Fruit fly (Drosophila melanogaster): Measurements from ENCODE around the gene CanA1.
A peak's percentile ranks its signal among the peaks of the same experiment; 100 is the strongest.

Gene CanA1

dm6 chr3R:31059807-31060707 lies 20.9 kb downstream of the CanA1 start (continued):
- TF ChIP-seq prd (optimal IDR thresholded peaks at IDR 0.05) (no peak), prd (GFP tag; IDR thresholded peaks at IDR 0.05) (peak; percentile 38; the same call in 1 of the 3 replicates), mam (GFP tag; optimal IDR thresholded peaks at IDR 0.05) (peak; percentile 55), bcd (GFP tag; optimal IDR thresholded peaks at IDR 0.05) (peak; percentile 6), dysf (GFP tag; IDR thresholded peaks at IDR 0.05) (no peak), dpn (GFP tag; optimal IDR thresholded peaks at IDR 0.05) (peak in 1 of 2 experiments; percentile 50), lov (optimal IDR thresholded peaks at IDR 0.05) (no peak), lov (GFP tag; IDR thresholded peaks at IDR 0.05) (0 out of 3 replicates have a peak, but pooled peaks have one; percentile 51), Xbp1 (GFP tag; optimal IDR thresholded peaks at IDR 0.05) (peak; percentile 38), Pdp1 (GFP tag; optimal IDR thresholded peaks at IDR 0.05) (peak; percentile 23 to 86), chn (GFP tag; optimal IDR thresholded peaks at IDR 0.05) (peak; percentile 44), CG11723 (GFP tag; optimal IDR thresholded peaks at IDR 0.05) (no peak), fd3F (GFP tag; optimal IDR thresholded peaks at IDR 0.05) (peak; percentile 19), CG15514 (GFP tag; optimal IDR thresholded peaks at IDR 0.05) (peak; percentile 10), exex (tag; optimal IDR thresholded peaks at IDR 0.05) (no peak), GATAe (GFP tag; conservative IDR thresholded peaks at IDR 0.05) (no peak), CG8478 (optimal IDR thresholded peaks at IDR 0.05) (no peak), pros (GFP tag; optimal IDR thresholded peaks at IDR 0.05) (no peak), danr (GFP tag; IDR thresholded peaks at IDR 0.05) (0 out of 2 replicates have a peak, but pooled peaks have one; percentile 10), Bdp1 (GFP tag; optimal IDR thresholded peaks at IDR 0.05) (peak; percentile 31), Mad (GFP tag; optimal IDR thresholded peaks at IDR 0.05) (peak; percentile 11), CG2712 (tag; optimal IDR thresholded peaks at IDR 0.05) (peak; percentile 8), CG7928 (GFP tag; optimal IDR thresholded peaks at IDR 0.05) (no peak), amos (GFP tag; IDR thresholded peaks at IDR 0.05; ENCODE audit: partially characterized antibody) (no peak), CoRest (tag; optimal IDR thresholded peaks at IDR 0.05) (peak; percentile 14), CG7839 (tag; optimal IDR thresholded peaks at IDR 0.05) (peak; percentile 31), NK7.1 (GFP tag; optimal IDR thresholded peaks at IDR 0.05) (no peak), Ptx1 (GFP tag; IDR thresholded peaks at IDR 0.05) (peak; percentile 49; the same call in 1 of the 2 replicates), pfk (GFP tag; optimal IDR thresholded peaks at IDR 0.05) (no peak), gem (tag; optimal IDR thresholded peaks at IDR 0.05) (peak; percentile 68), psq (GFP tag; optimal IDR thresholded peaks at IDR 0.05) (no peak), CG6765 (GFP tag; optimal IDR thresholded peaks at IDR 0.05) (peak; percentile 36), CG12236 (GFP tag; optimal IDR thresholded peaks at IDR 0.05) (peak; percentile 2), tin (GFP tag; optimal IDR thresholded peaks at IDR 0.05) (peak; percentile 26), sens-2 (GFP tag; IDR thresholded peaks at IDR 0.05) (peak; percentile 26; the same call in 1 of the 2 replicates), CG15601 (tag; optimal IDR thresholded peaks at IDR 0.05) (no peak), E2f2 (GFP tag; IDR thresholded peaks at IDR 0.05) (no peak), Eip74EF (GFP tag; optimal IDR thresholded peaks at IDR 0.05) (no peak), crol (GFP tag; IDR thresholded peaks at IDR 0.05) (peak; percentile 61), Fer2 (tag; optimal IDR thresholded peaks at IDR 0.05) (no peak), peb (GFP tag; IDR thresholded peaks at IDR 0.05) (peak; percentile 33; the same call in 1 of the 2 replicates), CG18011 (GFP tag; optimal IDR thresholded peaks at IDR 0.05) (peak; percentile 2), ac (GFP tag; optimal IDR thresholded peaks at IDR 0.05) (no peak), CTCF (GFP tag; optimal IDR thresholded peaks at IDR 0.05) (no peak), CG11093 (GFP tag; IDR thresholded peaks at IDR 0.05) (no peak), Ada2b (GFP tag; IDR thresholded peaks at IDR 0.05) (peak; percentile 46), pnt (GFP tag; optimal IDR thresholded peaks at IDR 0.05) (no peak), Hmx (GFP tag; optimal IDR thresholded peaks at IDR 0.05) (no peak), nerfin-1 (tag; optimal IDR thresholded peaks at IDR 0.05) (no peak), dan (GFP tag; IDR thresholded peaks at IDR 0.05) (no peak)

Data from whole organism, embryonic.